Worm (Caenorhabditis elegans) whole organism, L3 larva: ENCODE data around the gene Y45F10C.4.
A peak's percentile ranks its signal among the peaks of the same experiment; 100 is the strongest.

ENCODE experiments used
- R02D3.7 ChIP-seq: fragments of 150-350 bp; optimal IDR thresholded peaks from 2 replicates; lab custom pipeline; 2014; ENCODE audit warnings: missing biosample characterization, missing genetic modification characterization
- ZK546.5 ChIP-seq: sonication (generic microtip); optimal IDR thresholded peaks from 2 replicates; lab custom pipeline; 2017; ENCODE audit warnings: missing biosample characterization, missing genetic modification characterization
- aly-2 ChIP-seq: fragments of 150-350 bp; optimal IDR thresholded peaks from 2 replicates; lab custom pipeline; 2014; ENCODE audit warnings: missing biosample characterization, missing genetic modification characterization
- ama-1 ChIP-seq: fragments of 150-350 bp; optimal IDR thresholded peaks from 2 replicates; lab custom pipeline; 2018
- ceh-16 ChIP-seq: sonication (generic microtip); optimal IDR thresholded peaks from 2 replicates; lab custom pipeline; 2017; ENCODE audit warnings: missing biosample characterization, missing genetic modification characterization
- ceh-28 ChIP-seq: fragments of 150-350 bp; optimal IDR thresholded peaks from 2 replicates; lab custom pipeline; 2014; ENCODE audit warnings: missing biosample characterization, missing genetic modification reagents, missing genetic modification characterization
- ceh-82 ChIP-seq: fragments of 150-350 bp; optimal IDR thresholded peaks from 2 replicates; lab custom pipeline; 2014; ENCODE audit warnings: missing biosample characterization, missing genetic modification characterization
- ceh-9 ChIP-seq: sonication (generic microtip); optimal IDR thresholded peaks from 2 replicates; lab custom pipeline; 2018; ENCODE audit warnings: missing biosample characterization, missing genetic modification characterization
- daf-12 ChIP-seq: fragments of 150-350 bp; optimal IDR thresholded peaks from 2 replicates; lab custom pipeline; 2014; ENCODE audit warnings: missing biosample characterization, missing genetic modification reagents, missing genetic modification characterization
- egl-27 ChIP-seq: sonication (generic microtip); optimal IDR thresholded peaks from 4 replicates; lab custom pipeline; 2017; ENCODE audit warnings: missing biosample characterization, missing genetic modification reagents, missing genetic modification characterization
- egl-5 ChIP-seq: fragments of 150-350 bp; optimal IDR thresholded peaks from 2 replicates; lab custom pipeline; 2017; ENCODE audit warnings: missing biosample characterization, missing genetic modification reagents, missing genetic modification characterization, inconsistent platforms
- elt-1 ChIP-seq: fragments of 150-350 bp; optimal IDR thresholded peaks from 2 replicates; lab custom pipeline; 2014; ENCODE audit warnings: missing biosample characterization, missing genetic modification characterization
- elt-2 ChIP-seq: sonication (generic microtip); optimal IDR thresholded peaks from 2 replicates; lab custom pipeline; 2016; ENCODE audit warnings: missing genetic modification reagents, mild to moderate bottlenecking, missing genetic modification characterization, missing compliant biosample characterization
- elt-3 ChIP-seq, 3 experiments: fragments of 150-350 bp in 1 of 3; sonication (generic microtip) in 2 of 3; optimal IDR thresholded peaks; 2 replicates in 2 of 3; 4 replicates in 1 of 3; lab custom pipeline; 2014 to 2017; ENCODE audit warnings: missing biosample characterization in 3 of 3, missing genetic modification characterization in 3 of 3
- eor-1 ChIP-seq, 2 experiments: fragments of 150-350 bp; optimal IDR thresholded peaks; 2 replicates each; lab custom pipeline; 2014 to 2018; ENCODE audit warnings: missing biosample characterization in 2 of 2, missing genetic modification characterization in 2 of 2
- fkh-10 ChIP-seq: sonication (generic microtip); optimal IDR thresholded peaks from 2 replicates; lab custom pipeline; 2017; ENCODE audit warnings: missing biosample characterization, missing genetic modification reagents, missing genetic modification characterization
- fkh-2 ChIP-seq: fragments of 150-350 bp; optimal IDR thresholded peaks from 2 replicates; lab custom pipeline; 2014; ENCODE audit warnings: missing biosample characterization, missing genetic modification reagents, missing genetic modification characterization
- fos-1 ChIP-seq: fragments of 150-350 bp; optimal IDR thresholded peaks from 2 replicates; lab custom pipeline; 2014; ENCODE audit warnings: missing biosample characterization, missing genetic modification characterization
- hmg-11 ChIP-seq: sonication (generic microtip); optimal IDR thresholded peaks from 2 replicates; lab custom pipeline; 2016; ENCODE audit warnings: missing genetic modification characterization, missing compliant biosample characterization
- jun-1 ChIP-seq: fragments of 150-350 bp; optimal IDR thresholded peaks from 2 replicates; lab custom pipeline; 2014; ENCODE audit warnings: missing biosample characterization, missing genetic modification reagents, missing genetic modification characterization
- lin-15B ChIP-seq: fragments of 150-350 bp; optimal IDR thresholded peaks from 2 replicates; lab custom pipeline; 2014; ENCODE audit warnings: missing biosample characterization, missing genetic modification characterization
- lin-39 ChIP-seq: fragments of 150-350 bp; optimal IDR thresholded peaks from 2 replicates; lab custom pipeline; 2018; ENCODE audit warnings: missing biosample characterization, missing genetic modification reagents, missing genetic modification characterization
- lsy-12 ChIP-seq: sonication (generic microtip); optimal IDR thresholded peaks from 2 replicates; lab custom pipeline; 2016; ENCODE audit warnings: mild to moderate bottlenecking, missing genetic modification characterization, missing compliant biosample characterization
- mdl-1 ChIP-seq: fragments of 150-350 bp; optimal IDR thresholded peaks from 2 replicates; lab custom pipeline; 2014; ENCODE audit warnings: missing biosample characterization, missing genetic modification characterization
- mml-1 ChIP-seq: fragments of 150-350 bp; sonication (generic microtip); optimal IDR thresholded peaks from 3 replicates; lab custom pipeline; 2014; ENCODE audit warnings: missing biosample characterization, missing genetic modification characterization
- nfya-1 ChIP-seq: sonication (generic microtip); optimal IDR thresholded peaks from 2 replicates; lab custom pipeline; 2017; ENCODE audit warnings: missing genetic modification characterization, mild to moderate bottlenecking, missing compliant biosample characterization, antibody characterized with exemption, moderate library complexity; ENCODE audit not compliant: insufficient read depth
- nhr-11 ChIP-seq: fragments of 150-350 bp; optimal IDR thresholded peaks from 2 replicates; lab custom pipeline; 2014; ENCODE audit warnings: missing biosample characterization, missing genetic modification characterization
- nhr-12 ChIP-seq: fragments of 150-350 bp; optimal IDR thresholded peaks from 2 replicates; lab custom pipeline; 2014; ENCODE audit warnings: missing biosample characterization, missing genetic modification characterization
- nhr-23 ChIP-seq: fragments of 150-350 bp; optimal IDR thresholded peaks from 2 replicates; lab custom pipeline; 2014; ENCODE audit warnings: missing biosample characterization, missing genetic modification reagents, missing genetic modification characterization
- nhr-237 ChIP-seq: fragments of 150-350 bp; optimal IDR thresholded peaks from 2 replicates; lab custom pipeline; 2014; ENCODE audit warnings: missing biosample characterization, missing genetic modification characterization
- nhr-25 ChIP-seq: sonication (generic microtip); optimal IDR thresholded peaks from 2 replicates; lab custom pipeline; 2017; ENCODE audit warnings: missing biosample characterization, missing genetic modification characterization
- nhr-28 ChIP-seq: fragments of 150-350 bp; optimal IDR thresholded peaks from 2 replicates; lab custom pipeline; 2014; ENCODE audit warnings: missing biosample characterization, missing genetic modification characterization
- nhr-43 ChIP-seq: sonication (generic microtip); optimal IDR thresholded peaks from 2 replicates; lab custom pipeline; 2016; ENCODE audit warnings: mild to moderate bottlenecking, missing genetic modification characterization, missing compliant biosample characterization; ENCODE audit not compliant: poor library complexity, severe bottlenecking
- nhr-67 ChIP-seq: fragments of 150-350 bp; optimal IDR thresholded peaks from 2 replicates; lab custom pipeline; 2014; ENCODE audit warnings: missing biosample characterization, missing genetic modification characterization
- nhr-76 ChIP-seq: fragments of 150-350 bp; sonication (generic microtip); optimal IDR thresholded peaks from 5 replicates; lab custom pipeline; 2014; ENCODE audit warnings: missing biosample characterization, missing genetic modification characterization
- nhr-77 ChIP-seq: fragments of 150-350 bp; optimal IDR thresholded peaks from 2 replicates; lab custom pipeline; 2014; ENCODE audit warnings: missing biosample characterization, missing genetic modification characterization
- pha-4 ChIP-seq: fragments of 150-350 bp; optimal IDR thresholded peaks from 2 replicates; lab custom pipeline; 2014; ENCODE audit warnings: missing biosample characterization, missing genetic modification reagents, missing genetic modification characterization
- pqm-1 ChIP-seq: fragments of 150-350 bp; optimal IDR thresholded peaks from 2 replicates; lab custom pipeline; 2017; ENCODE audit warnings: missing biosample characterization, missing genetic modification characterization, inconsistent platforms
- sea-2 ChIP-seq: fragments of 150-350 bp; sonication (generic microtip); optimal IDR thresholded peaks from 4 replicates; lab custom pipeline; 2014; ENCODE audit warnings: missing biosample characterization, missing genetic modification reagents, missing genetic modification characterization
- skn-1 ChIP-seq: fragments of 150-350 bp; optimal IDR thresholded peaks from 2 replicates; lab custom pipeline; 2014; ENCODE audit warnings: missing biosample characterization, missing genetic modification characterization
- snpc-4 ChIP-seq: fragments of 150-350 bp; optimal IDR thresholded peaks from 2 replicates; lab custom pipeline; 2014; ENCODE audit warnings: missing biosample characterization, missing genetic modification characterization
- tbx-2 ChIP-seq: sonication (generic microtip); optimal IDR thresholded peaks from 2 replicates; lab custom pipeline; 2016; ENCODE audit warnings: mild to moderate bottlenecking, missing genetic modification characterization, missing compliant biosample characterization
- unc-39 ChIP-seq: sonication (generic microtip); optimal IDR thresholded peaks from 4 replicates; lab custom pipeline; 2017; ENCODE audit warnings: missing biosample characterization, missing genetic modification characterization
- unc-62 ChIP-seq: fragments of 150-350 bp; sonication (generic microtip); optimal IDR thresholded peaks from 4 replicates; lab custom pipeline; 2014; ENCODE audit warnings: missing biosample characterization, missing genetic modification reagents, missing genetic modification characterization
- zag-1 ChIP-seq: fragments of 150-350 bp; optimal IDR thresholded peaks from 2 replicates; lab custom pipeline; 2014; ENCODE audit warnings: missing biosample characterization, missing genetic modification characterization
- ztf-11 ChIP-seq: fragments of 150-350 bp; optimal IDR thresholded peaks from 2 replicates; lab custom pipeline; 2014; ENCODE audit warnings: missing biosample characterization, missing genetic modification characterization
- ztf-4 ChIP-seq: fragments of 150-350 bp; optimal IDR thresholded peaks from 2 replicates; lab custom pipeline; 2014; ENCODE audit warnings: missing biosample characterization, missing genetic modification characterization

Gene Y45F10C.4

ce11 chrIV:13682733-13683132 lies 18.7 kb upstream of the Y45F10C.4 start:
- TF ChIP-seq R02D3.7 (tag; lab: Kevin White, UChicago), result no peak
- no peak for TF ChIP-seq egl-5 (tag; lab: Kevin White, UChicago)
- TF ChIP-seq lsy-12 (tag; lab: Kevin White, UChicago), result no peak
- TF ChIP-seq ceh-82, result no peak
- no peak for TF ChIP-seq eor-1 (tag; optimal IDR thresholded peaks at IDR 0.05; lab: Kevin White, UChicago)
- no peak for TF ChIP-seq daf-12
- no peak for TF ChIP-seq nhr-11
- TF ChIP-seq egl-27 (tag; lab: Kevin White, UChicago), result no peak
- TF ChIP-seq nhr-76 (tag; lab: Kevin White, UChicago), result no peak
- TF ChIP-seq unc-39, result no peak
- TF ChIP-seq aly-2 (tag; lab: Kevin White, UChicago), result no peak
- no peak for TF ChIP-seq ztf-4
- no peak for TF ChIP-seq mml-1 (tag; lab: Kevin White, UChicago)
- no peak for TF ChIP-seq jun-1
- TF ChIP-seq skn-1 (tag; lab: Kevin White, UChicago), result no peak
- no peak for TF ChIP-seq hmg-11 (tag; lab: Kevin White, UChicago)
- TF ChIP-seq pqm-1 (tag; lab: Kevin White, UChicago), result no peak
- TF ChIP-seq nhr-25 (tag; lab: Kevin White, UChicago), result peak; percentile 79
- TF ChIP-seq tbx-2 (tag; lab: Kevin White, UChicago), result no peak
- no peak for TF ChIP-seq fkh-2 (tag; lab: Kevin White, UChicago)
- no peak for TF ChIP-seq pha-4 (tag; lab: Kevin White, UChicago)
- no peak for TF ChIP-seq sea-2 (GFP tag; lab: Kevin White, UChicago)
- TF ChIP-seq unc-62 (GFP tag; lab: Kevin White, UChicago), result peak; percentile 94
- no peak for TF ChIP-seq nhr-28 (tag; lab: Kevin White, UChicago)
- TF ChIP-seq ztf-11 (tag; lab: Kevin White, UChicago), result no peak
- no peak for TF ChIP-seq ama-1 (lab: Kevin White, UChicago)
- no peak for TF ChIP-seq fkh-10 (GFP tag; lab: Kevin White, UChicago)
- no peak for TF ChIP-seq snpc-4 (tag; lab: Kevin White, UChicago)
- TF ChIP-seq nhr-77 (tag; lab: Kevin White, UChicago), result no peak
- no peak for TF ChIP-seq elt-2 (tag; lab: Kevin White, UChicago)
- no peak for TF ChIP-seq mdl-1 (tag; lab: Kevin White, UChicago)
- TF ChIP-seq ZK546.5, result no peak
- TF ChIP-seq elt-1 (tag; lab: Kevin White, UChicago), result no peak
- no peak for TF ChIP-seq ceh-16 (tag; lab: Kevin White, UChicago)
- TF ChIP-seq lin-39 (tag; lab: Kevin White, UChicago), result peak; percentile 19
- TF ChIP-seq nhr-237 (tag; lab: Kevin White, UChicago), result no peak
- peak; percentile 38 to 95 (median 85) for TF ChIP-seq elt-3 (tag; optimal IDR thresholded peaks at IDR 0.05; lab: Kevin White, UChicago)
- peak; percentile 40 for TF ChIP-seq nfya-1 (tag; lab: Kevin White, UChicago)
- no peak for TF ChIP-seq nhr-12
- no peak for TF ChIP-seq lin-15B (tag; lab: Kevin White, UChicago)
- TF ChIP-seq nhr-43 (tag; lab: Kevin White, UChicago), result peak; percentile 86
- peak; percentile 13 for TF ChIP-seq ceh-28 (tag; lab: Kevin White, UChicago)
- peak; percentile 93 for TF ChIP-seq nhr-23 (tag; lab: Kevin White, UChicago)
- TF ChIP-seq ceh-9 (tag; lab: Kevin White, UChicago), result no peak
- no peak for TF ChIP-seq nhr-67 (tag; lab: Kevin White, UChicago)
- no peak for TF ChIP-seq zag-1 (tag; lab: Kevin White, UChicago)
- no peak for TF ChIP-seq fos-1 (tag; lab: Kevin White, UChicago)
- TF ChIP-seq, all 47 proteins: peak for 8
